Worm (Caenorhabditis elegans): ENCODE data around the gene sap-140.

Gene sap-140

ce11 chrIII:7530830-7531229 lies 31.3 kb downstream of the sap-140 start:
- TF ChIP-seq ztf-3 (GFP tag; optimal IDR thresholded peaks at IDR 0.05) (no peak), pbrm-1 (GFP tag; IDR thresholded peaks at IDR 0.05) (no peak), madf-10 (tag; optimal IDR thresholded peaks at IDR 0.05) (no peak), sea-2 (GFP tag; IDR thresholded peaks at IDR 0.05) (no peak), lsl-1 (GFP tag; optimal IDR thresholded peaks at IDR 0.05) (no peak), lin-40 (tag; optimal IDR thresholded peaks at IDR 0.05) (no peak)

ce11 chrIII:7531385-7531784 lies 31.8 kb downstream of the sap-140 start:
- TF ChIP-seq aptf-2 (GFP tag; conservative IDR thresholded peaks at IDR 0.05): no peak
- TF ChIP-seq atf-7 (tag; optimal IDR thresholded peaks at IDR 0.05): no peak

- TF ChIP-seq fkh-3 (tag; optimal IDR thresholded peaks at IDR 0.05) (no peak), mes-4 (tag; optimal IDR thresholded peaks at IDR 0.05) (no peak), pbrm-1 (GFP tag; IDR thresholded peaks at IDR 0.05) (no peak), atf-7 (tag; optimal IDR thresholded peaks at IDR 0.05) (no peak), ztf-28 (GFP tag; IDR thresholded peaks at IDR 0.05) (no peak), ztf-6 (GFP tag; IDR thresholded peaks at IDR 0.05) (no peak), snpc-4 (GFP tag; optimal IDR thresholded peaks at IDR 0.05) (no peak), snpc-4 (tag; optimal IDR thresholded peaks at IDR 0.05) (no peak)
Observed at ce11 chrIII:7533012-7533411, 33.5 kb downstream of the sap-140 start.

- TF ChIP-seq ets-4 (GFP tag; optimal IDR thresholded peaks at IDR 0.05): no peak
- TF ChIP-seq hrde-1 (tag; optimal IDR thresholded peaks at IDR 0.05; ENCODE audit: borderline replicate concordance): no peak
- TF ChIP-seq nhr-80 (tag; optimal IDR thresholded peaks at IDR 0.05): no peak
- TF ChIP-seq F39B2.1 (GFP tag; IDR thresholded peaks at IDR 0.05): no peak
- no peak for TF ChIP-seq ztf-3 (GFP tag; optimal IDR thresholded peaks at IDR 0.05)
- no peak for TF ChIP-seq ceh-91 (GFP tag; IDR thresholded peaks at IDR 0.05)
- no peak for TF ChIP-seq him-1 (tag; optimal IDR thresholded peaks at IDR 0.05)
Observed at ce11 chrIII:7534648-7535047, 35.1 kb downstream of the sap-140 start.

- TF ChIP-seq ztf-26 (tag; optimal IDR thresholded peaks at IDR 0.05) (no peak), atf-7 (tag; optimal IDR thresholded peaks at IDR 0.05) (no peak), mxl-1 (tag; optimal IDR thresholded peaks at IDR 0.05) (no peak), hlh-12 (tag; optimal IDR thresholded peaks at IDR 0.05) (no peak), rec-8 (tag; optimal IDR thresholded peaks at IDR 0.05) (no peak), lin-40 (tag; optimal IDR thresholded peaks at IDR 0.05) (no peak), xnd-1 (tag; optimal IDR thresholded peaks at IDR 0.05) (no peak), F57A8.1 (GFP tag; optimal IDR thresholded peaks at IDR 0.05) (no peak), ZK185.1 (tag; optimal IDR thresholded peaks at IDR 0.05; ENCODE audit: poor library complexity, severe bottlenecking) (no peak), B0019.2 (GFP tag; conservative IDR thresholded peaks at IDR 0.05) (no peak), hlh-26 (GFP tag; conservative IDR thresholded peaks at IDR 0.05) (no peak), dpff-1 (tag; optimal IDR thresholded peaks at IDR 0.05) (no peak), K11D2.4 (GFP tag; IDR thresholded peaks at IDR 0.05) (no peak), F52B5.7 (tag; optimal IDR thresholded peaks at IDR 0.05) (no peak), K12H6.12 (tag; optimal IDR thresholded peaks at IDR 0.05) (no peak), madf-10 (tag; optimal IDR thresholded peaks at IDR 0.05) (no peak), snpc-3.4 (tag; optimal IDR thresholded peaks at IDR 0.05) (no peak), dpl-1 (GFP tag; optimal IDR thresholded peaks at IDR 0.05) (no peak), nhr-120 (GFP tag; IDR thresholded peaks at IDR 0.05) (no peak)
Observed at ce11 chrIII:7535347-7535746, 35.8 kb downstream of the sap-140 start.
